Worm (Caenorhabditis elegans): Measurements from ENCODE around the gene nhr-131.

ce11 chrV:525040-525439 lies 30.9 kb downstream of the nhr-131 start, which contains the start of gene R11G11.16:
- TF ChIP-seq him-1 (tag; optimal IDR thresholded peaks at IDR 0.05) (no peak), W03F9.2 (tag; optimal IDR thresholded peaks at IDR 0.05) (no peak), dao-5 (tag; optimal IDR thresholded peaks at IDR 0.05) (no peak)
